Worm (Caenorhabditis elegans) whole organism, L2 larva: ENCODE measurements around the gene smc-5.

Experiments used
- C34F6.9 ChIP-seq: fragments of 150-350 bp; optimal IDR thresholded peaks from 2 replicates; lab custom pipeline; 2014; ENCODE audit warnings: missing biosample characterization, missing genetic modification characterization
- F13H6.1 ChIP-seq: sonication (generic microtip); optimal IDR thresholded peaks from 2 replicates; lab custom pipeline; 2016; ENCODE audit warnings: missing genetic modification characterization, missing compliant biosample characterization
- R02D3.7 ChIP-seq: fragments of 150-350 bp; optimal IDR thresholded peaks from 2 replicates; lab custom pipeline; 2014; ENCODE audit warnings: missing biosample characterization, missing genetic modification characterization
- Y55F3AM.14 ChIP-seq: fragments of 200-800 bp; sonication (Bioruptor generic); optimal IDR thresholded peaks from 2 replicates; lab custom pipeline; 2018; ENCODE audit warnings: mild to moderate bottlenecking, missing genetic modification characterization, missing compliant biosample characterization
- ZK546.5 ChIP-seq: sonication (generic microtip); optimal IDR thresholded peaks from 2 replicates; lab custom pipeline; 2017; ENCODE audit warnings: missing biosample characterization, missing genetic modification characterization
- alr-1 ChIP-seq: fragments of 150-350 bp; optimal IDR thresholded peaks from 2 replicates; lab custom pipeline; 2014; ENCODE audit warnings: missing biosample characterization, missing genetic modification characterization
- aly-2 ChIP-seq: fragments of 150-350 bp; optimal IDR thresholded peaks from 2 replicates; lab custom pipeline; 2014; ENCODE audit warnings: missing biosample characterization, missing genetic modification characterization
- ama-1 ChIP-seq: fragments of 150-350 bp; optimal IDR thresholded peaks from 2 replicates; lab custom pipeline; 2018; ENCODE audit warnings: inconsistent platforms
- blmp-1 ChIP-seq: sonication (generic microtip); optimal IDR thresholded peaks from 2 replicates; lab custom pipeline; 2017; ENCODE audit warnings: missing genetic modification characterization, mild to moderate bottlenecking, missing compliant biosample characterization, antibody characterized with exemption, moderate library complexity; ENCODE audit not compliant: insufficient read depth
- ceh-16 ChIP-seq: fragments of 150-350 bp; optimal IDR thresholded peaks from 2 replicates; lab custom pipeline; 2014; ENCODE audit warnings: missing biosample characterization, missing genetic modification characterization
- ceh-82 ChIP-seq: fragments of 150-350 bp; optimal IDR thresholded peaks from 2 replicates; lab custom pipeline; 2014; ENCODE audit warnings: missing biosample characterization, missing genetic modification characterization
- crh-2 ChIP-seq: sonication (generic microtip); optimal IDR thresholded peaks from 2 replicates; lab custom pipeline; 2017; ENCODE audit warnings: missing biosample characterization, missing genetic modification characterization
- egl-27 ChIP-seq: sonication (generic microtip); optimal IDR thresholded peaks from 3 replicates; lab custom pipeline; 2017; ENCODE audit warnings: missing biosample characterization, missing genetic modification reagents, missing genetic modification characterization
- elt-1 ChIP-seq: fragments of 150-350 bp; optimal IDR thresholded peaks from 2 replicates; lab custom pipeline; 2014; ENCODE audit warnings: missing biosample characterization, missing genetic modification characterization
- elt-3 ChIP-seq: sonication (generic microtip); optimal IDR thresholded peaks from 2 replicates; lab custom pipeline; 2017; ENCODE audit warnings: missing biosample characterization, missing genetic modification characterization
- fos-1 ChIP-seq: fragments of 150-350 bp; optimal IDR thresholded peaks from 2 replicates; lab custom pipeline; 2014; ENCODE audit warnings: missing biosample characterization, missing genetic modification characterization
- gmeb-1 ChIP-seq: fragments of 150-350 bp; optimal IDR thresholded peaks from 2 replicates; lab custom pipeline; 2014; ENCODE audit warnings: missing biosample characterization, missing genetic modification characterization
- lin-13 ChIP-seq: fragments of 150-350 bp; optimal IDR thresholded peaks from 2 replicates; lab custom pipeline; 2014; ENCODE audit warnings: missing biosample characterization, missing genetic modification reagents, missing genetic modification characterization
- lsy-2 ChIP-seq, 2 experiments: fragments of 150-350 bp in 1 of 2; sonication (generic microtip) in 1 of 2; optimal IDR thresholded peaks; 2 replicates each; lab custom pipeline; 2014 to 2017; ENCODE audit warnings: missing biosample characterization in 2 of 2, missing genetic modification characterization in 2 of 2
- mab-5 ChIP-seq: fragments of 150-350 bp; optimal IDR thresholded peaks from 2 replicates; lab custom pipeline; 2014; ENCODE audit warnings: missing biosample characterization, missing genetic modification characterization
- mdl-1 ChIP-seq, 2 experiments: fragments of 150-350 bp in 1 of 2; sonication (generic microtip) in 1 of 2; optimal IDR thresholded peaks; 2 replicates each; lab custom pipeline; 2017; ENCODE audit warnings: missing biosample characterization in 2 of 2, missing genetic modification characterization in 2 of 2
- nhr-10 ChIP-seq: sonication (generic microtip); optimal IDR thresholded peaks from 2 replicates; lab custom pipeline; 2017; ENCODE audit warnings: missing biosample characterization, missing genetic modification characterization
- nhr-12 ChIP-seq: fragments of 150-350 bp; optimal IDR thresholded peaks from 2 replicates; lab custom pipeline; 2014; ENCODE audit warnings: missing biosample characterization, missing genetic modification characterization
- nhr-129 ChIP-seq: fragments of 150-350 bp; optimal IDR thresholded peaks from 2 replicates; lab custom pipeline; 2014; ENCODE audit warnings: missing biosample characterization, missing genetic modification characterization
- nhr-23 ChIP-seq: fragments of 150-350 bp; optimal IDR thresholded peaks from 2 replicates; lab custom pipeline; 2014; ENCODE audit warnings: missing biosample characterization, missing genetic modification reagents, missing genetic modification characterization
- nhr-237 ChIP-seq: fragments of 150-350 bp; optimal IDR thresholded peaks from 2 replicates; lab custom pipeline; 2014; ENCODE audit warnings: missing biosample characterization, missing genetic modification characterization
- nhr-25 ChIP-seq: fragments of 150-350 bp; sonication (generic microtip); optimal IDR thresholded peaks from 3 replicates; lab custom pipeline; 2014; ENCODE audit warnings: missing biosample characterization, missing genetic modification characterization
- nhr-77 ChIP-seq: fragments of 150-350 bp; optimal IDR thresholded peaks from 2 replicates; lab custom pipeline; 2014; ENCODE audit warnings: missing biosample characterization, missing genetic modification characterization
- sem-4 ChIP-seq: fragments of 150-350 bp; optimal IDR thresholded peaks from 2 replicates; lab custom pipeline; 2014; ENCODE audit warnings: missing biosample characterization, missing genetic modification reagents, missing genetic modification characterization
- skn-1 ChIP-seq: sonication (generic microtip); optimal IDR thresholded peaks from 2 replicates; lab custom pipeline; 2017; ENCODE audit warnings: missing biosample characterization, missing genetic modification characterization
- sma-3 ChIP-seq: sonication (generic microtip); optimal IDR thresholded peaks from 2 replicates; lab custom pipeline; 2016; ENCODE audit warnings: missing genetic modification reagents, missing genetic modification characterization, missing compliant biosample characterization
- sma-9 ChIP-seq, 2 experiments: fragments of 150-350 bp in 1 of 2; sonication (generic microtip) in 1 of 2; optimal IDR thresholded peaks; 2 replicates each; lab custom pipeline; 2014 to 2016; ENCODE audit warnings: missing genetic modification characterization in 2 of 2, mild to moderate bottlenecking in 1 of 2, missing biosample characterization in 1 of 2, missing compliant biosample characterization in 1 of 2, missing genetic modification reagents in 1 of 2, moderate library complexity in 1 of 2
- snpc-4 ChIP-seq: fragments of 150-350 bp; optimal IDR thresholded peaks from 2 replicates; lab custom pipeline; 2014; ENCODE audit warnings: missing biosample characterization, missing genetic modification characterization
- unc-39 ChIP-seq: fragments of 150-350 bp; optimal IDR thresholded peaks from 2 replicates; lab custom pipeline; 2014; ENCODE audit warnings: missing biosample characterization, missing genetic modification characterization
- unc-62 ChIP-seq: fragments of 150-350 bp; optimal IDR thresholded peaks from 2 replicates; lab custom pipeline; 2014; ENCODE audit warnings: missing biosample characterization, missing genetic modification reagents, missing genetic modification characterization
- zag-1 ChIP-seq: fragments of 150-350 bp; optimal IDR thresholded peaks from 2 replicates; lab custom pipeline; 2014; ENCODE audit warnings: missing biosample characterization, missing genetic modification characterization
- ztf-1 ChIP-seq: fragments of 200-800 bp; sonication (Bioruptor generic); conservative IDR thresholded peaks from 2 replicates; pipeline ENCODE4 v1.3.6; 2022; ENCODE audit warnings: missing genetic modification characterization, missing compliant biosample characterization
- ztf-11 ChIP-seq: sonication (generic microtip); optimal IDR thresholded peaks from 2 replicates; lab custom pipeline; 2017; ENCODE audit warnings: missing biosample characterization, missing genetic modification characterization
- ztf-4 ChIP-seq: fragments of 150-350 bp; optimal IDR thresholded peaks from 2 replicates; lab custom pipeline; 2014; ENCODE audit warnings: missing biosample characterization, missing genetic modification characterization

smc-5 gene

ce11 chrII:5093945-5094344 lies 32.0 kb downstream of the smc-5 start, which contains the start of gene C04G6.13:
Gene C04G6.13, plus strand, starts transcription at chrII:5094245.
- TF ChIP-seq ama-1 (lab: Kevin White, UChicago) (no peak), ztf-11 (tag; lab: Kevin White, UChicago) (no peak), ztf-4 (tag; lab: Kevin White, UChicago) (no peak), mdl-1 (tag; optimal IDR thresholded peaks at IDR 0.05; lab: Kevin White, UChicago) (no peak), unc-62 (GFP tag; lab: Kevin White, UChicago) (no peak)

ce11 chrII:5099034-5099433 lies 37.1 kb downstream of the smc-5 start:
- TF ChIP-seq nhr-77 (tag; lab: Kevin White, UChicago) (no peak), snpc-4 (tag; lab: Kevin White, UChicago) (no peak), unc-39 (tag; lab: Kevin White, UChicago) (no peak), sma-3 (GFP tag; lab: Kevin White, UChicago) (no peak), unc-62 (GFP tag; lab: Kevin White, UChicago) (no peak), nhr-237 (tag; lab: Kevin White, UChicago) (no peak), nhr-12 (no peak), F13H6.1 (tag; lab: Kevin White, UChicago) (no peak), elt-1 (tag; lab: Kevin White, UChicago) (no peak), ama-1 (lab: Kevin White, UChicago) (no peak)

- TF ChIP-seq ztf-4 (tag; lab: Kevin White, UChicago) = no peak
- no peak for TF ChIP-seq lsy-2 (tag; optimal IDR thresholded peaks at IDR 0.05; lab: Kevin White, UChicago)
- TF ChIP-seq aly-2 (tag; lab: Kevin White, UChicago) = no peak
- no peak for TF ChIP-seq nhr-10
- TF ChIP-seq nhr-12 = no peak
- no peak for TF ChIP-seq sem-4 (tag; lab: Kevin White, UChicago)
- TF ChIP-seq nhr-237 (tag; lab: Kevin White, UChicago) = no peak
- no peak for TF ChIP-seq R02D3.7
- TF ChIP-seq nhr-129 = no peak
- TF ChIP-seq skn-1 (tag; lab: Kevin White, UChicago) = no peak
- no peak for TF ChIP-seq ceh-16
- no peak for TF ChIP-seq C34F6.9 (tag; lab: Kevin White, UChicago)
- TF ChIP-seq zag-1 (tag; lab: Kevin White, UChicago) = no peak
- no peak for TF ChIP-seq ZK546.5 (tag; lab: Kevin White, UChicago)
These were observed 37.7 kb downstream of the smc-5 start, which contains the start of gene C04G6.6 for ce11 chrII:5099649-5100048. Gene C04G6.6, minus strand, starts transcription at chrII:5099749.

ce11 chrII:5101701-5102100 lies 39.8 kb downstream of the smc-5 start, which contains the start of the genes idpb-3 and idpb-1:
Gene idpb-3, minus strand, starts transcription at chrII:5101801.
Gene idpb-1, plus strand, starts transcription at chrII:5101984.
- TF ChIP-seq lsy-2 (tag; optimal IDR thresholded peaks at IDR 0.05; lab: Kevin White, UChicago) (no peak), alr-1 (tag; lab: Kevin White, UChicago) (no peak), nhr-23 (tag; lab: Kevin White, UChicago) (no peak), ztf-11 (tag; lab: Kevin White, UChicago) (no peak), mdl-1 (tag; optimal IDR thresholded peaks at IDR 0.05; lab: Kevin White, UChicago) (no peak), mab-5 (tag; lab: Kevin White, UChicago) (no peak), ceh-82 (no peak), fos-1 (tag; lab: Kevin White, UChicago) (no peak), lin-13 (no peak)

- peak; percentile 34 for TF ChIP-seq fos-1 (tag; lab: Kevin White, UChicago)
- TF ChIP-seq crh-2 (tag; lab: Kevin White, UChicago) = no peak
- peak; percentile 46 for TF ChIP-seq blmp-1 (tag; lab: Kevin White, UChicago)
- no peak for TF ChIP-seq zag-1 (tag; lab: Kevin White, UChicago)
These were observed 41.3 kb downstream of the smc-5 start for ce11 chrII:5103189-5103588.

ce11 chrII:5103784-5104457 lies 42.0 kb downstream of the smc-5 start, which contains the start of the genes C04G6.11 and mpk-2:
Gene C04G6.11, minus strand, starts transcription at chrII:5103834.
Gene mpk-2, plus strand, starts transcription at chrII:5104118.
- TF ChIP-seq sma-9 (GFP tag; optimal IDR thresholded peaks at IDR 0.05; lab: Kevin White, UChicago) (peak; percentile 59), sma-9 (tag; optimal IDR thresholded peaks at IDR 0.05; lab: Kevin White, UChicago) (no peak), ztf-4 (tag; lab: Kevin White, UChicago) (no peak), snpc-4 (tag; lab: Kevin White, UChicago) (no peak), elt-1 (tag; lab: Kevin White, UChicago) (no peak), crh-2 (tag; lab: Kevin White, UChicago) (peak; percentile 24), ceh-82 (no peak), mdl-1 (tag; optimal IDR thresholded peaks at IDR 0.05; lab: Kevin White, UChicago) (no peak), mab-5 (tag; lab: Kevin White, UChicago) (no peak), ama-1 (lab: Kevin White, UChicago) (no peak), egl-27 (tag; lab: Kevin White, UChicago) (no peak), nhr-237 (tag; lab: Kevin White, UChicago) (no peak), nhr-10 (no peak), fos-1 (tag; lab: Kevin White, UChicago) (peak; percentile 73), ztf-11 (tag; lab: Kevin White, UChicago) (no peak), Y55F3AM.14 (GFP tag; lab: Kevin White, UChicago) (no peak), ztf-1 (GFP tag; lab: Robert Waterston, UW) (no peak), nhr-23 (tag; lab: Kevin White, UChicago) (no peak), C34F6.9 (tag; lab: Kevin White, UChicago) (no peak), elt-3 (tag; lab: Kevin White, UChicago) (no peak), blmp-1 (tag; lab: Kevin White, UChicago) (no peak), aly-2 (tag; lab: Kevin White, UChicago) (no peak), gmeb-1 (tag; lab: Kevin White, UChicago) (peak; percentile 25), nhr-25 (tag; lab: Kevin White, UChicago) (no peak)
